Worm (Caenorhabditis elegans): ENCODE results near the gene Y43C5B.2.

Gene Y43C5B.2

DNA sequence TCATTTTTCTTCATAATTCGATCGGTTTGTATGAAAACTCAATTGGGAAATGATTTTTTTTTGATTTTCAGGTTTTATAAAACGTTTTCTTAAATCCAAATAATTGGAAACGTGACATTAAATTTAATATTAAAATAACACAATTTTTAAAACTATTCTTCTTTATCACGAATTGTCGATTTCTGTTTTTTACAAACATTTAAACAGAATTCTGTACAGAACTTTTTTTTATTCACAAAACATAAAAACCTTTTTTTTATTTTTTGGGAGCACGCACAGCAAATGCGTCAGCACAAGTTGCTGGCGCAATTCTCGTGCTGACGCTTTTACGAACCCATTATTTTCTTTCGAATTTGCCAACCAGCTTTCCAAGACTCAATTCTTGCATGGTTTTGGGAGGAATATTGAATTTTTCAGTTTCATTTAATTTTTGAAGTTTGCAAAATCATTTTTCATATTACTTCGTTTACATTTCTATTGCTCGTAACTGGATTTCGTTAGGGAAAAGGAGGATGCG, 21.7 kb upstream of the Y43C5B.2 start, which contains the start of gene mpz-5 (continued):
- TF ChIP-seq attf-5 (GFP tag; optimal IDR thresholded peaks at IDR 0.05) (peak; percentile 41), madf-6 (GFP tag; IDR thresholded peaks at IDR 0.05) (peak; percentile 54; the same call in 1 of the 2 replicates), pbrm-1 (GFP tag; IDR thresholded peaks at IDR 0.05) (peak; percentile 68; the same call in 1 of the 2 replicates), let-607 (tag; optimal IDR thresholded peaks at IDR 0.05) (peak in 1 of 2 experiments; percentile 49), dpl-1 (GFP tag; optimal IDR thresholded peaks at IDR 0.05) (peak; percentile 11), D2030.7 (GFP tag; IDR thresholded peaks at IDR 0.05) (0 out of 2 replicates have a peak, but pooled peaks have one; percentile 22), F23B12.7 (tag; optimal IDR thresholded peaks at IDR 0.05; ENCODE audit: insufficient read depth) (peak; percentile 52), atf-7 (tag; optimal IDR thresholded peaks at IDR 0.05) (no peak), lin-40 (tag; optimal IDR thresholded peaks at IDR 0.05) (peak; percentile 68), tlf-1 (GFP tag; optimal IDR thresholded peaks at IDR 0.05) (peak; percentile 6), ama-1 (optimal IDR thresholded peaks at IDR 0.05) (no peak), ama-1 (GFP tag; optimal IDR thresholded peaks at IDR 0.05) (no peak), unc-130 (GFP tag; optimal IDR thresholded peaks at IDR 0.05) (no peak), rcor-1 (GFP tag; IDR thresholded peaks at IDR 0.05) (peak; percentile 62), egl-18 (GFP tag; IDR thresholded peaks at IDR 0.05) (no peak), lsl-1 (GFP tag; optimal IDR thresholded peaks at IDR 0.05) (peak; percentile 50), K11D2.4 (GFP tag; IDR thresholded peaks at IDR 0.05) (0 out of 2 replicates have a peak, but pooled peaks have one; percentile 39), lin-54 (GFP tag; optimal IDR thresholded peaks at IDR 0.05) (peak; percentile 64), hsf-1 (GFP tag; IDR thresholded peaks at IDR 0.05) (0 out of 2 replicates have a peak, but pooled peaks have one; percentile 45), madf-10 (tag; optimal IDR thresholded peaks at IDR 0.05) (peak; percentile 7), dox-1 (GFP tag; IDR thresholded peaks at IDR 0.05) (peak; percentile 66), fkh-3 (tag; optimal IDR thresholded peaks at IDR 0.05) (no peak)

DNA sequence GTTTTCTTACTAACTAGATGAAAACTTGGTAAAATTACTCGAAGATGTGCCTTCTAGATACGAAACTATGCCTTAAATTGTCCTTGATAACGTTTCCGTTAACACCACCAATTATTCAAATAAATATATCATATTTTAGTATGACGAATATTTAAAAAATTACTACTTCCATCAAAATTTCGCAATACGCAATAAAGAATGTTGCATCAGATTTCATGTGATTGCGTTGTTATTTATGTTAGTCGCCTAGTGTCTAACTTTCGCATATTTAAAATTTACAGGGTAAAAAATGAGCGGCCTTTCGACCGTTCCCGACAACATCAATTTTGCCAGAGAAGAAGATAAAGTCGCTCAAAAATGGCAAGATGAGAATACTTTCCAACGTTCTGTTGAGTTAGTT, 16.2 kb upstream of the Y43C5B.2 start, which contains the start of gene iars-1:
Gene iars-1, plus strand, starts transcription at position 276 of the 400 bp plus-strand sequence.
- TF ChIP-seq ztf-22 (GFP tag; optimal IDR thresholded peaks at IDR 0.05), result no peak
- no peak; the same call in 1 of the 2 replicates for TF ChIP-seq cebp-1 (GFP tag; IDR thresholded peaks at IDR 0.05)
- TF ChIP-seq cebp-1 (tag; optimal IDR thresholded peaks at IDR 0.05), result peak; percentile 82
- no peak for TF ChIP-seq egl-18 (GFP tag; IDR thresholded peaks at IDR 0.05)

DNA sequence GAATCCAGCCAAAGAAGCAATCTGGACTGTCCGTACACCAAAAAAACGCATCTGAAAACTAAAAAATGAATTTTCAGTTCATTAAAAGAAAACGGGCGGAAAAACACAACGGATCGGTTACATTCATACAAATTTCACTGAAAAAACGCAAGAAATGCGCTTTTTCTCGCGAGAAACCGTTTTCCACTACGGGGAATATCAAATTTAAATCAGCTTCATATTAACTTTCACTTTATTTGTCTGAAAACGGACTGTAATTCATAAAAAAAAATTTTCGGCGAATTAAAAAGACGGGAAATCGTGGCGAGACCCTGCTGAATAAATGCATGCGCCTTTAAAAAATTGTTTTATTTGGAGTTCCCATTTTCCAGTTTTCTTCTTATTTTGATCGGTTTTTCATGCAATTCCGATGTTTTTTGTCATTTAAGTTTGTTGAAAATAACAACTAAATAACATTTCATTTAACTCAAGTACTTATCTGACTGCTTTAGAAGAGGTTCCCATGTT, 15.7 kb upstream of the Y43C5B.2 start, which contains the start of gene pges-2:
Gene pges-2, minus strand, starts transcription at position 51 of the 507 bp plus-strand sequence.
- TF ChIP-seq nfyb-1 (GFP tag; IDR thresholded peaks at IDR 0.05) (0 out of 2 replicates have a peak, but pooled peaks have one; percentile 20), ztf-18 (tag; optimal IDR thresholded peaks at IDR 0.05) (peak; percentile 47), F33H1.4 (GFP tag; IDR thresholded peaks at IDR 0.05) (peak; percentile 84), ceh-79 (tag; optimal IDR thresholded peaks at IDR 0.05) (no peak), madf-6 (GFP tag; IDR thresholded peaks at IDR 0.05) (peak; percentile 6; the same call in 1 of the 2 replicates)

DNA sequence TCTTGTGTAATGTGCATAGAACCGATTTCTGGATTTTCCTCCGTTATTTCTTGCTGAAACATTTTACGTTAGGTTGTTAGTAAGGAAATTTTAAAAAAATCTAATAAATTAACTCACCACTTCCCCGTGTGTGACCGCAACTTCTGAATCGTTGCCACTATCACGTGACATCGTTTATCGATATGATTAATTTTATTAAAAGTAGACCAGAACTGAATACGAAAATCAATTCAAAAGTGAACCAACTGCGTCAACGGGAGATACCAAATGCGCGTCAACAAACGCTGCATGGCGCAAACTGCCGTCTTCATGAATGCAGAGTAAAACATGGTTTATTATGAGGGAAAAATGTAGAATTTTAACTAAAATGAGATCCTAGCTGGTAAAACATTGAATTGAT, 13.9 kb upstream of the Y43C5B.2 start, which contains the start of gene sir-2.1:
Gene sir-2.1, minus strand, starts transcription at position 212 of the 400 bp plus-strand sequence.
- peak; percentile 61 for TF ChIP-seq attf-5 (GFP tag; optimal IDR thresholded peaks at IDR 0.05)
- no peak for TF ChIP-seq ztf-25 (GFP tag; IDR thresholded peaks at IDR 0.05)
- no peak for TF ChIP-seq atf-7 (tag; optimal IDR thresholded peaks at IDR 0.05)
- TF ChIP-seq F23B12.7 (tag; optimal IDR thresholded peaks at IDR 0.05; ENCODE audit: insufficient read depth), result peak; percentile 16
- peak; percentile 5 for TF ChIP-seq die-1 (tag; optimal IDR thresholded peaks at IDR 0.05)
- TF ChIP-seq ztf-18 (tag; optimal IDR thresholded peaks at IDR 0.05), result peak; percentile 91
- no peak for TF ChIP-seq rpc-1 (optimal IDR thresholded peaks at IDR 0.05)
- TF ChIP-seq rpc-1 (tag; optimal IDR thresholded peaks at IDR 0.05), result no peak
- no peak for TF ChIP-seq egl-18 (GFP tag; IDR thresholded peaks at IDR 0.05)
- peak in 1 of 2 experiments; percentile 20 for TF ChIP-seq let-607 (tag; optimal IDR thresholded peaks at IDR 0.05)
- TF ChIP-seq egl-44 (GFP tag; IDR thresholded peaks at IDR 0.05), result no peak
- TF ChIP-seq efl-1 (GFP tag; optimal IDR thresholded peaks at IDR 0.05), result no peak
- TF ChIP-seq hsf-1 (GFP tag; IDR thresholded peaks at IDR 0.05), result 0 out of 2 replicates have a peak, but pooled peaks have one; percentile 40
- TF ChIP-seq egrh-3 (GFP tag; IDR thresholded peaks at IDR 0.05), result no peak
- no peak for TF ChIP-seq ztf-22 (GFP tag; optimal IDR thresholded peaks at IDR 0.05)
- no peak for TF ChIP-seq somi-1 (GFP tag; optimal IDR thresholded peaks at IDR 0.05)
- no peak for TF ChIP-seq ztf-3 (GFP tag; optimal IDR thresholded peaks at IDR 0.05)
- no peak for TF ChIP-seq mel-28 (tag; optimal IDR thresholded peaks at IDR 0.05; ENCODE audit: borderline replicate concordance)
- TF ChIP-seq F37B4.10 (GFP tag; IDR thresholded peaks at IDR 0.05), result no peak
- peak; percentile 51 for TF ChIP-seq attf-6 (GFP tag; IDR thresholded peaks at IDR 0.05)
- TF ChIP-seq athp-1 (tag; optimal IDR thresholded peaks at IDR 0.05), result peak; percentile 29
- TF ChIP-seq nfyb-1 (GFP tag; IDR thresholded peaks at IDR 0.05), result no peak; the same call in 1 of the 2 replicates
